Worm (Caenorhabditis elegans): Measurements from ENCODE around the gene T04F8.7.

The T04F8.7 gene

DNA sequence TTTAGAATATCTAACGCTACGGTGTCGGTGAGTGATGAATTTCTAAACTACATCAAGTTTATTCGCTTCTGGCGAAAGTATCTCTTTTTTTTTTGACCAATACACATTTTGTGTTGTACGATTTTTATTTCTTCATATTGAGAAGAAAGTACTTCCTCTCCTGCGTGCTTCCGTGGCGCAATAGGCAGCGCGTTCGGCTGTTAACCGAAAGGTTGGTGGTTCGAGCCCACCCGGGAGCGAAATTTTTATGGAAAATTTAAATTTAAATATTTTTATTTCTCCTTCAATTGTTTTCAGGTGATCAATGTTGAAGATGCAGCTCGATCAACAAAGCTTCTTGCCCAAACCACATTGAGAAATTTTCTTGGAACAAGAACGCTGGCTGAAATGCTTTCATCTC, 35.3 kb downstream of the T04F8.7 start (continued):
- TF ChIP-seq ces-1 (GFP tag; optimal IDR thresholded peaks at IDR 0.05) (no peak), attf-4 (tag; optimal IDR thresholded peaks at IDR 0.05) (no peak), lsy-2 (tag; optimal IDR thresholded peaks at IDR 0.05) (no peak), lim-7 (GFP tag; IDR thresholded peaks at IDR 0.05) (peak; percentile 87), zfp-2 (tag; optimal IDR thresholded peaks at IDR 0.05) (no peak), lin-38 (GFP tag; IDR thresholded peaks at IDR 0.05) (peak; percentile 78), daf-19 (GFP tag; conservative IDR thresholded peaks at IDR 0.05) (peak; percentile 44; the same call in 1 of the 2 replicates), nhr-76 (tag; optimal IDR thresholded peaks at IDR 0.05) (no peak), spr-3 (GFP tag; optimal IDR thresholded peaks at IDR 0.05) (peak; percentile 51), dmd-9 (GFP tag; IDR thresholded peaks at IDR 0.05) (no peak), Y48G9A.11 (GFP tag; IDR thresholded peaks at IDR 0.05) (peak; percentile 60; the same call in 1 of the 2 replicates), nhr-237 (tag; optimal IDR thresholded peaks at IDR 0.05) (no peak), T20F7.1 (GFP tag; optimal IDR thresholded peaks at IDR 0.05) (no peak), zag-1 (tag; optimal IDR thresholded peaks at IDR 0.05) (no peak), R02D3.7 (tag; optimal IDR thresholded peaks at IDR 0.05) (no peak), F37D6.2 (tag; optimal IDR thresholded peaks at IDR 0.05) (no peak), mxl-2 (GFP tag; conservative IDR thresholded peaks at IDR 0.05) (no peak), hlh-11 (tag; optimal IDR thresholded peaks at IDR 0.05) (peak; percentile 41), ceh-28 (tag; optimal IDR thresholded peaks at IDR 0.05) (no peak), tag-97 (GFP tag; IDR thresholded peaks at IDR 0.05) (no peak), nhr-10 (tag; optimal IDR thresholded peaks at IDR 0.05) (no peak), ama-1 (optimal IDR thresholded peaks at IDR 0.05) (no peak), nhr-41 (GFP tag; IDR thresholded peaks at IDR 0.05) (no peak), nhr-25 (tag; optimal IDR thresholded peaks at IDR 0.05; ENCODE audit: borderline replicate concordance, insufficient read depth) (peak; percentile 26), sdz-12 (GFP tag; optimal IDR thresholded peaks at IDR 0.05) (peak; percentile 24), gei-8 (GFP tag; optimal IDR thresholded peaks at IDR 0.05) (no peak), skn-1 (tag; optimal IDR thresholded peaks at IDR 0.05) (no peak), tra-1 (GFP tag; IDR thresholded peaks at IDR 0.05) (peak; percentile 57; the same call in 1 of the 2 replicates), unc-62 (GFP tag; optimal IDR thresholded peaks at IDR 0.05 in 1 of 2) (no peak), unc-62 (tag; optimal IDR thresholded peaks at IDR 0.05) (no peak), aly-2 (tag; optimal IDR thresholded peaks at IDR 0.05) (no peak), spr-1 (tag; optimal IDR thresholded peaks at IDR 0.05) (peak; percentile 3), dpl-1 (GFP tag; optimal IDR thresholded peaks at IDR 0.05) (no peak), lin-1 (GFP tag; IDR thresholded peaks at IDR 0.05) (0 out of 2 replicates have a peak, but pooled peaks have one; percentile 45), lin-15B (tag; optimal IDR thresholded peaks at IDR 0.05) (no peak), nhr-28 (tag; optimal IDR thresholded peaks at IDR 0.05) (peak; percentile 44), pha-4 (GFP tag; IDR thresholded peaks at IDR 0.05) (peak; percentile 77; the same call in 1 of the 2 replicates), pha-4 (tag; optimal IDR thresholded peaks at IDR 0.05) (no peak), aha-1 (tag) (no peak), F44E2.7 (GFP tag; IDR thresholded peaks at IDR 0.05) (no peak), F49E8.2 (tag; optimal IDR thresholded peaks at IDR 0.05; ENCODE audit: borderline replicate concordance) (no peak), F26F4.8 (GFP tag; conservative IDR thresholded peaks at IDR 0.05) (peak; percentile 61; the same call in 1 of the 2 replicates), ztf-11 (tag; optimal IDR thresholded peaks at IDR 0.05) (no peak), ctbp-1 (GFP tag; IDR thresholded peaks at IDR 0.05) (peak; percentile 54; the same call in 1 of the 2 replicates), unc-39 (tag; optimal IDR thresholded peaks at IDR 0.05) (no peak), dmd-8 (GFP tag; IDR thresholded peaks at IDR 0.05) (peak; percentile 73; the same call in 1 of the 2 replicates), ztf-7 (tag; optimal IDR thresholded peaks at IDR 0.05) (no peak), hif-1 (tag; optimal IDR thresholded peaks at IDR 0.05) (peak in 1 of 2 experiments; percentile 24), snpc-4 (tag; optimal IDR thresholded peaks at IDR 0.05) (no peak), mep-1 (tag; optimal IDR thresholded peaks at IDR 0.05) (peak; percentile 68), lin-39 (tag; optimal IDR thresholded peaks at IDR 0.05) (no peak), mdt-29 (GFP tag; IDR thresholded peaks at IDR 0.05) (no peak; the same call in 1 of the 2 replicates), snpc-1.2 (GFP tag; IDR thresholded peaks at IDR 0.05) (no peak; the same call in 1 of the 2 replicates)
